Worm (Caenorhabditis elegans): ENCODE data around the gene dmsr-3.
"Not testable (repeated sequence)": the region's sequence is repeated elsewhere in the genome, so short reads cannot be mapped to it uniquely, and the experiment has no call there.

The dmsr-3 gene

DNA sequence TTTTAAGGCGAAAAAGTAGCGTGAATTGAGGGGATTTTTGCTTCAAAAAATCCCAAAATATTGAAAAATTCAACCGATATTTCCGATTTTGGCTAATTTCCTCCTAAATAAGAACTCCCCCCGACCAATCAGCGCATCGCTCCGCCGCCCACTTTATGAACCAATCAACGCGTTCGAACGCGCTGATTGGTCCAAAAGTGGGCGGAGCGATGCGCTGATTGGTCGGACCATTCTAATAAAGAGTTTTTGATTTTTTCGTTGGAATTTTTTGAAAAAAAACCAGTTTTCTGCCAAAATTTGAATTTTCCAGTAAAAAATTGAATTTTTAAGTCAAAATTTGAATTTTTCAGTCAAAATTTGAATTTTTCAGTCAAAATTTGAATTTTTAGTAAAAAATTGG lies 34.8 kb downstream of the dmsr-3 start:
- TF ChIP-seq grh-1 (GFP tag; IDR thresholded peaks at IDR 0.05) (0 out of 2 replicates have a peak, but pooled peaks have one; percentile 6), tbx-2 (tag; optimal IDR thresholded peaks at IDR 0.05) (no peak)

DNA sequence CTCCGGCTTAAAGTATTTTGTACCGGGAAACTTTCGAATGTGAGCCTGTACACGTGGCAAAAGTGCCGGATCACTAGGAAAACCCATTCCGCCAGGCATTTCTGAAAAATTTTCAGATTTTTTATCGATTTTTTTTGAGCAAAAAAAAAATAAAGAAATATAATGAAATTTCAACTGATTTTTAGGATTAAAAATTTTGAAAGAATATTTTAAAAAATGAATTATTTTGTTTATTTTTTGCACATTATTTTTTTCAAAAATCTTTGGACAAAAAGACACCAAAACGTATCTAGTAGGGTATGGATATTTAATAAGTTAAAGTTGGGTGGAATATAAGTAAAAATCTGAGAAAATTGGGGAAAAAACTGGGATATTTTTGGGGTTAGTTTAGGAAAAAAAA lies 35.2 kb downstream of the dmsr-3 start, which contains the start of gene mac-1:
Gene mac-1, minus strand, starts transcription at position 101 of the 400 bp plus-strand sequence.
- TF ChIP-seq lin-15B (tag; optimal IDR thresholded peaks at IDR 0.05): no peak
- TF ChIP-seq nhr-85 (tag): peak; percentile 22

DNA sequence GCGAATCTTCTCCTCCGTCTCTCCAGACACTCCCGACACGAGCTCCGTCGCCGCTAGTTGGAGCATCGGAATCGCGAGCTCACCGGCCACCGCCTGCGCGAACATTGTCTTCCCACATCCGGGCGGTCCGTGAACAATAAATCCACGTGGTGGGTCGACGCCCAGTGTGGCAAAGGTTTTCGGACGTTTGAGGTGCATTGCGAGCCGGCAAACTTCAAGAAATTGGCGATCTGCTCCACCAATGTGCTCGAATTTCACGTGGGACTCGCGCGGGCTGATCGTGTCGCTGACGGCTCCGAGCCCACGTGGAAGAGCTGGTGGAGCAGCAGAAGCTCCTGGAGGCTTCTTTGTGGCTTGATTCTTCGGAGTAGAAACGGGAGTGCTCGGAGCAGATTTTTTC lies 39.4 kb downstream of the dmsr-3 start:
- no peak for TF ChIP-seq snpc-4 (tag; optimal IDR thresholded peaks at IDR 0.05)
- TF ChIP-seq nhr-11 (tag; optimal IDR thresholded peaks at IDR 0.05): no peak
- TF ChIP-seq hlh-4 (tag; optimal IDR thresholded peaks at IDR 0.05): no peak

DNA sequence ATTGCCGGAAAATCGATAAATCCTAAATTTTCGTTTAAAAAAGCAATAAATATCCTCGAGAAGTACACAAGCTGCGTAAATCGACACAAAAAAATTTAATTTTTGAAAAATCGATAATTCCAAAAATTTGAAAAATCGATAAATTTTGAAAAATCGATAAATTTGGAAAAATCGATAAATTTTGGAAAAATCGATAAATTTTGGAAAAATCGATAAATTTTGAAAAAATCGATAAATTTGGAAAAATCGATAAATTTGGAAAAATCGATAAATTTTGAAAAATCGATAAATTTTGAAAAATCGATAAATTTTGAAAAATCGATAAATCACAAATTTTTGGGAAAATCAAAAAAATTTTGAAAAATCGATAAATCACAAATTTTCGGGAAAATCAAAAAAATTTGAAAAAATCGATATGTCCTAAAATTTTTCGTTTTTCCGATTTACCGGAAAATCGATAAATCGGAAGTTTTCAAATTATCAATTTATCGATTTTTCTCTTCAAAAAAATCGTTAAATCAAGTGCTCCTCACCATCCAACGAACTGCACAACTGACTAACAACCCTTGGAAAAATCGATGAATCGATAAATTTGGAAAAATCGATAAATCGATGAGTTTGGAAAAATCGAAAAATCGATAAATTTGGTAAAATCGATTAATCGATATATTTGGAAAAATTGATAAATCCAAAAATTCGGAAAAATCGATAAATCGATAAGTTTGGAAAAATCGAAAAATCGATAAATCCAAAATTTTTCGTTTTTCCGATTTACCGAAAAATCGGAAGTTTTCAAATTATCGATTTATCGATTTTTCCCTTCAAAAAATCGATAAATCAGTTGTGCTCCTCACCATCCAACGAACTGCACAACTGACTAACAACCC lies 40.1 kb downstream of the dmsr-3 start:
- TF ChIP-seq swsn-7 (tag; optimal IDR thresholded peaks at IDR 0.05): no peak
- no peak for TF ChIP-seq aha-1 (tag; optimal IDR thresholded peaks at IDR 0.05)
- no peak for TF ChIP-seq hpl-2 (GFP tag; optimal IDR thresholded peaks at IDR 0.05)
- no peak for TF ChIP-seq irx-1 (tag; optimal IDR thresholded peaks at IDR 0.05)
- no peak for TF ChIP-seq ztf-4 (tag; optimal IDR thresholded peaks at IDR 0.05)
- no peak for TF ChIP-seq nhr-90 (tag; optimal IDR thresholded peaks at IDR 0.05; ENCODE audit: poor library complexity)
- no peak for TF ChIP-seq dpl-1 (GFP tag; optimal IDR thresholded peaks at IDR 0.05)
- no peak for TF ChIP-seq hlh-4 (tag; optimal IDR thresholded peaks at IDR 0.05)
- no peak for TF ChIP-seq xbp-1 (tag; optimal IDR thresholded peaks at IDR 0.05)
- TF ChIP-seq egl-13 (tag; optimal IDR thresholded peaks at IDR 0.05): no peak
- no peak for TF ChIP-seq zag-1 (tag; optimal IDR thresholded peaks at IDR 0.05)
- no peak for TF ChIP-seq ceh-82 (tag; optimal IDR thresholded peaks at IDR 0.05)

DNA sequence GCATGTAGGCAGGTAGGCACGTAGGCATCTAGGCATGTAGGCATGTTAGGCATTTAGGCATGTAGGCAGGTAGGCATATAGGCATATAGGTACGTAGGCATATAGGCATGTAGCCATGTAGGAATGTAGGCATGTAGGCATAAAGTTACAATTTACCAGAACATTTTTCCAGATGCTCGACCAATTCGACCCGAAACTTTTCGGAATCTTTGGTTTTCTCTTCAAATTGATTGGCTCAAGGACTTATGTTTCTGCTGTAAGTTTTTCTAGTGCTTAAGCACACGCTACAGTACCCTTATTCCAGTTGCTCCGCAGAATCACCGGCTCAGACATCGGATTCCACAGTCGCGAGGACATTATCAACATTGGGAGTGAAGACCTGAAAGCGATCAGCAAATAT lies 45.8 kb downstream of the dmsr-3 start:
- TF ChIP-seq fkh-10 (GFP tag; optimal IDR thresholded peaks at IDR 0.05) (no peak), sptf-1 (tag; optimal IDR thresholded peaks at IDR 0.05) (no peak), efl-3 (GFP tag; optimal IDR thresholded peaks at IDR 0.05) (no peak), unc-98 (GFP tag; IDR thresholded peaks at IDR 0.05) (no peak), nhr-11 (tag; optimal IDR thresholded peaks at IDR 0.05) (no peak)

DNA sequence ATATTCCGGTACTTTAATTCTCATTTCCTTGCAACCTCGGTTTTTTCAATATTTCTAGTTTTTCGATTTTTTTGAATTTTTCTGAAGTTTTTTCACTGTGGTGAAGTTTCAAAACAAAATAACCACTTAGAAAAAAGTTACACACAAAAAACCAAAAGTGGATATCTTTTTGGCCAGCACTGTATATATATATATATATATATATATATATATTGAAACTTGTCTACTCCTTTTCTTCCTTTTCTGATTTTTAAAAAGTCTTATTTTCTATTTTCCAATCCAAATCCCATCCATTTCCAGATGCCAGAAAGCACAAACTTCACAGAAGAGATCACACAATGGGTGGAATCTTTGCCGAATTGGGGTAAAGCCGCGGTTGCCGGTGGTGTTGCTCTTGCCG lies 47.0 kb downstream of the dmsr-3 start, which contains the start of gene faxc-2:
Gene faxc-2, plus strand, starts transcription at position 301 of the 400 bp plus-strand sequence.
- TF ChIP-seq unc-30, aly-2, xbp-1 (tag; optimal IDR thresholded peaks at IDR 0.05): not testable (repeated sequence)

DNA sequence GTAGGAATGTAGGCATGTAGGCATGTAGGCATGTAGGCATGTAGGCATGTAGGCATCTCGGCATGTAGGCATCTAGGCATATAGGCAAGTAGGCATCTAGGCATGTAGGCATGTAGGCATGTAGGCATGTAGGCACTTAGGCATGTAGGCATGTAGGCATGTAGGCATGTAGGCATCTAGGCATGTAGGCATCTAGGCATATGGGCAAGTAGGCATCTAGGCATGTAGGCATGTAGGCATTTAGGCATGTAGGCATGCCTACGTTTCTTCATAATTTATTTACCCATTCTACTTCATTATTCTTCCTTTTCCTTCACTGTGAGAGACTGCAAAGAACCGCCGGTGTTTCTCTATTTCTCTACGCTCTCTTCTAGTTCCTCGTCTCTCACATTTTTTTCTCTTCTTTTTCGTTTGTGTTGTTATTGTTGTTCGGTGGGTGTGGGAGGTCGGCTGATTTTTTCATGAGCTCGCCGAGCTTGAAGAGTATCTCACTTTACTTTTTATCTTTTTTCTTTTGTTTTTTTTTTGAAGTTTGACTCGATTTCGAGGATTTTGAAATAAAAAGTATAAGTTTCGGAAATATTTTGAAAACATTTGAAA lies 51.6 kb downstream of the dmsr-3 start:
- no peak for TF ChIP-seq zip-4 (GFP tag; optimal IDR thresholded peaks at IDR 0.05)
- TF ChIP-seq dpl-1 (GFP tag; optimal IDR thresholded peaks at IDR 0.05): peak in 1 of 3 experiments; percentile 4
- TF ChIP-seq lin-35 (GFP tag; optimal IDR thresholded peaks at IDR 0.05): peak in 1 of 2 experiments; percentile 11
- peak; percentile 3 for TF ChIP-seq snpc-4 (tag; optimal IDR thresholded peaks at IDR 0.05)
- peak; percentile 19 for TF ChIP-seq unc-86 (tag; optimal IDR thresholded peaks at IDR 0.05)
- TF ChIP-seq nhr-237 (tag; optimal IDR thresholded peaks at IDR 0.05): no peak
- TF ChIP-seq Y116A8C.19 (tag; optimal IDR thresholded peaks at IDR 0.05; ENCODE audit: borderline replicate concordance): no peak
- TF ChIP-seq zag-1 (tag; optimal IDR thresholded peaks at IDR 0.05): no peak
- no peak for TF ChIP-seq ceh-63 (GFP tag; optimal IDR thresholded peaks at IDR 0.05)
- peak; percentile 25 for TF ChIP-seq mep-1 (tag; optimal IDR thresholded peaks at IDR 0.05)
- no peak for TF ChIP-seq elt-3 (tag; optimal IDR thresholded peaks at IDR 0.05)
- TF ChIP-seq lin-14 (GFP tag; optimal IDR thresholded peaks at IDR 0.05): peak; percentile 74
- TF ChIP-seq ets-5 (GFP tag; IDR thresholded peaks at IDR 0.05): 0 out of 2 replicates have a peak, but pooled peaks have one; percentile 76
- no peak for TF ChIP-seq ztf-11 (tag; optimal IDR thresholded peaks at IDR 0.05)
- peak; percentile 13 for TF ChIP-seq nhr-71 (tag; optimal IDR thresholded peaks at IDR 0.05)
- TF ChIP-seq nhr-19 (GFP tag; conservative IDR thresholded peaks at IDR 0.05): peak; percentile 36; the same call in 1 of the 2 replicates
- no peak for TF ChIP-seq nhr-28 (tag; optimal IDR thresholded peaks at IDR 0.05)
- peak; percentile 37 for TF ChIP-seq blmp-1 (tag; optimal IDR thresholded peaks at IDR 0.05)
